Worm (Caenorhabditis elegans) whole organism, L3 larva: ENCODE measurements around the gene unc-103.

Experiments used
- ceh-16 ChIP-seq: sonication (generic microtip); optimal IDR thresholded peaks from 2 replicates; lab custom pipeline; 2017; ENCODE audit warnings: missing biosample characterization, missing genetic modification characterization
- elt-3 ChIP-seq, 3 experiments: fragments of 150-350 bp in 1 of 3; sonication (generic microtip) in 2 of 3; optimal IDR thresholded peaks; 2 replicates in 2 of 3; 4 replicates in 1 of 3; lab custom pipeline; 2014 to 2017; ENCODE audit warnings: missing biosample characterization in 3 of 3, missing genetic modification characterization in 3 of 3
- nhr-76 ChIP-seq: fragments of 150-350 bp; sonication (generic microtip); optimal IDR thresholded peaks from 5 replicates; lab custom pipeline; 2014; ENCODE audit warnings: missing biosample characterization, missing genetic modification characterization
- tbx-2 ChIP-seq: sonication (generic microtip); optimal IDR thresholded peaks from 2 replicates; lab custom pipeline; 2016; ENCODE audit warnings: mild to moderate bottlenecking, missing genetic modification characterization, missing compliant biosample characterization
- ztf-4 ChIP-seq: fragments of 150-350 bp; optimal IDR thresholded peaks from 2 replicates; lab custom pipeline; 2014; ENCODE audit warnings: missing biosample characterization, missing genetic modification characterization

ce11 chrIII:4087565-4087964, 27.6 kb upstream of the unc-103 start:
- TF ChIP-seq nhr-76 (tag; lab: Kevin White, UChicago) (no peak), elt-3 (tag; optimal IDR thresholded peaks at IDR 0.05; lab: Kevin White, UChicago) (peak in 1 of 3 experiments; percentile 18), tbx-2 (no peak), ceh-16 (tag; lab: Kevin White, UChicago) (no peak), ztf-4 (no peak)
